Worm (Caenorhabditis elegans): Measurements from ENCODE around the gene dpf-5.

dpf-5 gene

DNA sequence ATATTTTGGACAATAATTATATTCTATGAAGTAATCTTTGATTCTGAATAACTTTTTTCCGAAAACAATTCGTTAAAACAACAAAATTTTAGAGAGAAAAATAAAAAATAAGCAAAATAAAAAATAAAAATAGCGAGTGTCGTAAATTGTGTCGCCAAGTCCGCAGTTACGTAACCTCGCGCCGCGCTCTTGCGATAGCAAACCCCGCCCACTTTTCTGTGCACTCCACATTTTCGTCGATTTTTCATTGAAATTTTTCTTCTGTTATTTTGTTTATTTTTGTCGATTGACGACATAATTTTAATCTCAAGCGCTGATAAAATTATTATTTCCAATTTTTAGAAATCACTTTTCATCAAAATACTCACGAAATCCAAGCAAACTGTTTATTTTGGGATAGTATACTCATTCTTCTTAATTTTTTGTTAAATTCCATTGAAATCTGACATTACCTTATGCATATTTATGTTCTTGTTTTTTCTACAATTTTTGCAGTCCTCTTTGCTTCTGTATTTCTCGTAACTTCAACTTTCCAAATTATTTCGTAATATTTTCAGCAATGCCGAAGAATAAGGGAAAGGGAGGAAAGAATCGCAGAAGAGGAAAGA lies 4.1 kb upstream of the dpf-5 start, which contains the start of gene eif-1.A:
TSS of gene eif-1.A (plus strand) at position 558 of the 608 bp plus-strand sequence.
- no peak for TF ChIP-seq ztf-11 (tag; optimal IDR thresholded peaks at IDR 0.05)
- TF ChIP-seq nhr-2 (tag; optimal IDR thresholded peaks at IDR 0.05), result no peak
- peak; percentile 5 for TF ChIP-seq ceh-39 (tag; optimal IDR thresholded peaks at IDR 0.05)
- peak; percentile 3 for TF ChIP-seq drap-1 (GFP tag; optimal IDR thresholded peaks at IDR 0.05)
- TF ChIP-seq nhr-76 (tag; optimal IDR thresholded peaks at IDR 0.05), result no peak
- TF ChIP-seq ham-2 (GFP tag; optimal IDR thresholded peaks at IDR 0.05), result peak; percentile 11
- TF ChIP-seq lsy-2 (tag; optimal IDR thresholded peaks at IDR 0.05), result peak; percentile 75
- no peak for TF ChIP-seq zip-8 (tag; optimal IDR thresholded peaks at IDR 0.05)
- TF ChIP-seq hlh-1 (tag; optimal IDR thresholded peaks at IDR 0.05), result peak; percentile 50
- TF ChIP-seq bed-3 (GFP tag; optimal IDR thresholded peaks at IDR 0.05), result no peak
- TF ChIP-seq unc-62 (GFP tag; optimal IDR thresholded peaks at IDR 0.05), result no peak
- TF ChIP-seq mab-5 (tag; optimal IDR thresholded peaks at IDR 0.05), result no peak
- TF ChIP-seq elt-3 (tag; optimal IDR thresholded peaks at IDR 0.05), result no peak
- TF ChIP-seq sptf-1 (tag; optimal IDR thresholded peaks at IDR 0.05), result peak; percentile 22
- no peak for TF ChIP-seq ces-1 (GFP tag; optimal IDR thresholded peaks at IDR 0.05)
- no peak for TF ChIP-seq blmp-1 (tag; optimal IDR thresholded peaks at IDR 0.05)
- no peak for TF ChIP-seq ceh-43 (GFP tag; optimal IDR thresholded peaks at IDR 0.05)
- TF ChIP-seq pha-4 (tag; optimal IDR thresholded peaks at IDR 0.05), result peak; percentile 33
- TF ChIP-seq elt-1 (tag; optimal IDR thresholded peaks at IDR 0.05; ENCODE audit: borderline replicate concordance, insufficient read depth), result no peak
- no peak for TF ChIP-seq tbx-8 (GFP tag; optimal IDR thresholded peaks at IDR 0.05)
- TF ChIP-seq lin-13 (tag; optimal IDR thresholded peaks at IDR 0.05), result peak; percentile 44
- no peak for TF ChIP-seq ceh-83 (GFP tag; optimal IDR thresholded peaks at IDR 0.05)
- TF ChIP-seq M03D4.4 (tag; optimal IDR thresholded peaks at IDR 0.05), result no peak
- no peak for TF ChIP-seq lin-32 (GFP tag; optimal IDR thresholded peaks at IDR 0.05)
- TF ChIP-seq sem-2 (GFP tag; optimal IDR thresholded peaks at IDR 0.05), result no peak
- no peak for TF ChIP-seq flh-1 (GFP tag; optimal IDR thresholded peaks at IDR 0.05)
- peak; percentile 2 for TF ChIP-seq mls-2 (tag; optimal IDR thresholded peaks at IDR 0.05)
- no peak for TF ChIP-seq unc-120 (tag; optimal IDR thresholded peaks at IDR 0.05; ENCODE audit: poor library complexity, severe bottlenecking)
- TF ChIP-seq nhr-237 (tag; optimal IDR thresholded peaks at IDR 0.05), result peak; percentile 41
- TF ChIP-seq mep-1 (tag; optimal IDR thresholded peaks at IDR 0.05), result peak; percentile 79
- no peak for TF ChIP-seq cnd-1 (tag; optimal IDR thresholded peaks at IDR 0.05)
- no peak for TF ChIP-seq nhr-12 (tag; optimal IDR thresholded peaks at IDR 0.05)
- TF ChIP-seq unc-39 (tag; optimal IDR thresholded peaks at IDR 0.05), result no peak
- TF ChIP-seq nhr-28 (tag; optimal IDR thresholded peaks at IDR 0.05), result no peak
- TF ChIP-seq snpc-4 (tag; optimal IDR thresholded peaks at IDR 0.05), result no peak

DNA sequence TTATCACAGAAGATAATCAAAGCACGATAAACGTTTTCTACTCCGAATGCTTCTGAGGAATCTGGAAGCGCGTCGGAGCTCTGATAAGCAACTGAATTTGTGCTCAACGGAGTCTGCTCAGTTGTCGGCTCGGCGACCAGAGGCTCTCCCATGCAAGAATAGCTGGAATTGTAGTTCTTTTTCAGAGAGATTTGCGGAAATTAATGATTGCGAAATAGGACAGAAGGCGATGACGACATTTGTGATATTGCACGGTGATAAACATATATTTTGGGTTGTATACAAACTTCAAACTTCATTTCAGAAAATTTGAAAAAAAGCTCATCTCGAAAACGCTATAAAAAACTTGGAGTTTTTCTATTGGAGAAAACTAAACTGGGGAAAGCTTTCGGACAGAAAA lies 3.4 kb upstream of the dpf-5 start, which contains the start of gene H06H21.37:
TSS of gene H06H21.37 (minus strand) at position 162 of the 400 bp plus-strand sequence.
- TF ChIP-seq unc-62 (GFP tag; optimal IDR thresholded peaks at IDR 0.05), result no peak
- no peak for TF ChIP-seq mab-5 (tag; optimal IDR thresholded peaks at IDR 0.05)
- TF ChIP-seq ceh-83 (GFP tag; optimal IDR thresholded peaks at IDR 0.05), result no peak
- no peak for TF ChIP-seq unc-120 (tag; optimal IDR thresholded peaks at IDR 0.05; ENCODE audit: poor library complexity, severe bottlenecking)
- no peak for TF ChIP-seq bed-3 (GFP tag; optimal IDR thresholded peaks at IDR 0.05)
- no peak for TF ChIP-seq M03D4.4 (tag; optimal IDR thresholded peaks at IDR 0.05)
- TF ChIP-seq nhr-28 (tag; optimal IDR thresholded peaks at IDR 0.05), result no peak
- no peak for TF ChIP-seq unc-39 (tag; optimal IDR thresholded peaks at IDR 0.05)
- no peak for TF ChIP-seq ceh-43 (GFP tag; optimal IDR thresholded peaks at IDR 0.05)
- no peak for TF ChIP-seq cnd-1 (tag; optimal IDR thresholded peaks at IDR 0.05)
- no peak for TF ChIP-seq nhr-76 (tag; optimal IDR thresholded peaks at IDR 0.05)
- no peak for TF ChIP-seq ztf-11 (tag; optimal IDR thresholded peaks at IDR 0.05)
- TF ChIP-seq nhr-2 (tag; optimal IDR thresholded peaks at IDR 0.05), result no peak

DNA sequence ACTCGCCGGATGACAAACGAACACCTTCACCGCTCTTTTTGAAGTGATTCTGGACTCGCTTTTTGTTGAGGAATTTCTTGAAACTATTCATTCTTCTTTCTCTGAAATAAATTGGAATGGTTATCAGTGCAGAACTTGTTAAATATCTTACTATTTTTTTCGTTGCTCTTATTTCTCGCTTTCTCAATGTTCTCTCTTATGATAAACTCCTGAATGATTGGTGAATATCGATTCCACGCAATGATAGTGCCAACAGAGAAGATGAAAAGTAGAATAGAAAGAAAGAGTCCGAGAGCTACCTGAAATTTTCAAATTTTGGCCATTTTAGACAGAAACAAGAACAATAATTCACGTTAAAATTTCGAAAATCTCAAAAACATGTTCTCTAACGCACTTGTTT lies 3.0 kb upstream of the dpf-5 start, which contains the start of gene ubxn-6:
TSS of gene ubxn-6 (minus strand) at position 101 of the 400 bp plus-strand sequence.
- TF ChIP-seq blmp-1 (tag; optimal IDR thresholded peaks at IDR 0.05) (no peak), nhr-28 (tag; optimal IDR thresholded peaks at IDR 0.05) (no peak), elt-1 (tag; optimal IDR thresholded peaks at IDR 0.05; ENCODE audit: borderline replicate concordance, insufficient read depth) (no peak), unc-39 (tag; optimal IDR thresholded peaks at IDR 0.05) (no peak), bed-3 (GFP tag; optimal IDR thresholded peaks at IDR 0.05) (no peak), lsy-2 (tag; optimal IDR thresholded peaks at IDR 0.05) (no peak), mep-1 (tag; optimal IDR thresholded peaks at IDR 0.05) (no peak), unc-120 (tag; optimal IDR thresholded peaks at IDR 0.05; ENCODE audit: poor library complexity, severe bottlenecking) (no peak), ceh-39 (tag; optimal IDR thresholded peaks at IDR 0.05) (no peak), ces-1 (GFP tag; optimal IDR thresholded peaks at IDR 0.05) (no peak), cnd-1 (tag; optimal IDR thresholded peaks at IDR 0.05) (no peak), tbx-8 (GFP tag; optimal IDR thresholded peaks at IDR 0.05) (no peak), zip-8 (tag; optimal IDR thresholded peaks at IDR 0.05) (no peak), lin-13 (tag; optimal IDR thresholded peaks at IDR 0.05) (no peak), nhr-12 (tag; optimal IDR thresholded peaks at IDR 0.05) (no peak), nhr-237 (tag; optimal IDR thresholded peaks at IDR 0.05) (no peak)
